Fruit fly (Drosophila melanogaster) whole organism, embryonic: ENCODE measurements around the gene RhoGAP100F.

Experiments
- ATbp ChIP-seq: fragments of 200-800 bp; sonication (Bioruptor generic); optimal IDR thresholded peaks from 2 replicates; lab custom pipeline; 2017; ENCODE audit warnings: missing biosample characterization, mild to moderate bottlenecking, missing genetic modification characterization, missing genetic modification reagents
- Abd-B ChIP-seq: fragments of 200-800 bp; sonication (Bioruptor generic); optimal IDR thresholded peaks from 2 replicates; lab custom pipeline; 2018; ENCODE audit warnings: missing biosample characterization, mild to moderate bottlenecking, missing genetic modification characterization, moderate library complexity
- B-H2 ChIP-seq: fragments of 200-800 bp; sonication (Bioruptor generic); optimal IDR thresholded peaks from 2 replicates; lab custom pipeline; 2018; ENCODE audit warnings: missing biosample characterization, mild to moderate bottlenecking, missing genetic modification characterization
- Bdp1 ChIP-seq: fragments of 200-800 bp; sonication (Bioruptor generic); optimal IDR thresholded peaks from 3 replicates; lab custom pipeline; 2016; ENCODE audit warnings: missing biosample characterization, missing genetic modification characterization
- BtbVII ChIP-seq: fragments of 200-800 bp; sonication (Bioruptor generic); optimal IDR thresholded peaks from 3 replicates; lab custom pipeline; 2017; ENCODE audit warnings: missing biosample characterization, mild to moderate bottlenecking, missing genetic modification characterization
- CG1024 ChIP-seq: fragments of 200-800 bp; sonication (Bioruptor generic); IDR thresholded peaks from 2 replicates; pipeline ENCODE4 v1.3.6; 2022; ENCODE audit warnings: missing biosample characterization, missing genetic modification characterization
- CG10543 ChIP-seq: fragments of 200-800 bp; sonication (Bioruptor generic); optimal IDR thresholded peaks from 3 replicates; lab custom pipeline; 2017; ENCODE audit warnings: missing biosample characterization, mild to moderate bottlenecking, missing genetic modification characterization, moderate library complexity
- CG10959 ChIP-seq: fragments of 200-800 bp; sonication (Bioruptor generic); IDR thresholded peaks from 2 replicates; pipeline ENCODE4 v1.3.6; 2022; ENCODE audit warnings: missing biosample characterization, missing genetic modification characterization
- CG11085 ChIP-seq: fragments of 200-800 bp; sonication (Bioruptor generic); IDR thresholded peaks from 2 replicates; pipeline ENCODE4 v1.3.6; 2022; ENCODE audit warnings: missing biosample characterization, missing genetic modification characterization
- CG13775 ChIP-seq: fragments of 200-800 bp; sonication (Bioruptor generic); optimal IDR thresholded peaks from 3 replicates; lab custom pipeline; 2017; ENCODE audit warnings: missing biosample characterization, mild to moderate bottlenecking, missing genetic modification characterization
- CG13894 ChIP-seq: fragments of 200-800 bp; sonication (Bioruptor generic); optimal IDR thresholded peaks from 3 replicates; lab custom pipeline; 2018; ENCODE audit warnings: missing biosample characterization, mild to moderate bottlenecking, missing genetic modification characterization, moderate library complexity
- CG14441 ChIP-seq: fragments of 200-800 bp; sonication (Bioruptor generic); IDR thresholded peaks from 2 replicates; pipeline ENCODE4 v1.3.6; 2022; ENCODE audit warnings: missing biosample characterization, missing genetic modification characterization
- CG15514 ChIP-seq: fragments of 200-800 bp; sonication (Bioruptor generic); optimal IDR thresholded peaks from 3 replicates; lab custom pipeline; 2017; ENCODE audit warnings: missing biosample characterization, missing genetic modification characterization, mild to moderate bottlenecking, moderate library complexity, missing genetic modification reagents
- CG15696 ChIP-seq: fragments of 200-800 bp; sonication (Bioruptor generic); optimal IDR thresholded peaks from 2 replicates; lab custom pipeline; 2019; ENCODE audit warnings: missing biosample characterization, mild to moderate bottlenecking, missing genetic modification characterization, moderate library complexity
- CG1647 ChIP-seq: fragments of 200-800 bp; sonication (Bioruptor generic); optimal IDR thresholded peaks from 3 replicates; lab custom pipeline; 2016; ENCODE audit warnings: missing biosample characterization, missing genetic modification characterization
- CG30403 ChIP-seq: fragments of 200-800 bp; sonication (Bioruptor generic); optimal IDR thresholded peaks from 3 replicates; lab custom pipeline; 2016; ENCODE audit warnings: missing biosample characterization, missing genetic modification characterization
- CG31365 ChIP-seq: fragments of 200-800 bp; sonication (Bioruptor generic); optimal IDR thresholded peaks from 2 replicates; lab custom pipeline; 2018; ENCODE audit warnings: missing biosample characterization, mild to moderate bottlenecking, missing genetic modification characterization
- CG34224 ChIP-seq: fragments of 200-800 bp; sonication (Bioruptor generic); IDR thresholded peaks from 3 replicates; pipeline ENCODE4 v1.3.6; 2022; ENCODE audit warnings: missing biosample characterization, missing genetic modification characterization; ENCODE audit not compliant: partially characterized antibody
- CG4328 ChIP-seq: fragments of 200-800 bp; sonication (Bioruptor generic); optimal IDR thresholded peaks from 3 replicates; lab custom pipeline; 2017; ENCODE audit warnings: missing biosample characterization, missing genetic modification reagents, missing genetic modification characterization
- CG5245 ChIP-seq: fragments of 200-800 bp; sonication (Bioruptor generic); optimal IDR thresholded peaks from 3 replicates; lab custom pipeline; 2016; ENCODE audit warnings: missing biosample characterization, missing genetic modification characterization
- CG8388 ChIP-seq: fragments of 200-800 bp; sonication (Bioruptor generic); optimal IDR thresholded peaks from 2 replicates; lab custom pipeline; 2019; ENCODE audit warnings: missing biosample characterization, mild to moderate bottlenecking, missing genetic modification characterization, moderate library complexity
- CG9817 ChIP-seq: fragments of 200-800 bp; sonication (Bioruptor generic); optimal IDR thresholded peaks from 2 replicates; lab custom pipeline; 2018; ENCODE audit warnings: missing biosample characterization, mild to moderate bottlenecking, missing genetic modification characterization, moderate library complexity
- CTCF ChIP-seq: fragments of 200-800 bp; sonication (Bioruptor generic); optimal IDR thresholded peaks from 2 replicates; lab custom pipeline; 2017; ENCODE audit warnings: missing biosample characterization, mild to moderate bottlenecking, missing genetic modification characterization, moderate library complexity
- Dbx ChIP-seq: fragments of 200-800 bp; sonication (Bioruptor generic); IDR thresholded peaks from 3 replicates; pipeline ENCODE4 v1.3.6; 2022; ENCODE audit warnings: missing biosample characterization, missing genetic modification characterization
- Dll ChIP-seq: fragments of 200-800 bp; sonication (Bioruptor generic); IDR thresholded peaks from 4 replicates; pipeline ENCODE4 v1.3.6; 2022; ENCODE audit warnings: missing biosample characterization, missing genetic modification characterization; ENCODE audit not compliant: partially characterized antibody
- Doc3 ChIP-seq: fragments of 200-800 bp; sonication (Bioruptor generic); IDR thresholded peaks from 3 replicates; pipeline ENCODE4 v1.3.6; 2022; ENCODE audit warnings: missing biosample characterization, missing genetic modification characterization; ENCODE audit not compliant: partially characterized antibody
- E2f2 ChIP-seq: fragments of 200-800 bp; sonication (Bioruptor generic); IDR thresholded peaks from 2 replicates; pipeline ENCODE4 v1.3.6; 2022; ENCODE audit warnings: missing biosample characterization, missing genetic modification characterization
- Fer1 ChIP-seq: fragments of 200-800 bp; sonication (Bioruptor generic); optimal IDR thresholded peaks from 2 replicates; lab custom pipeline; 2017; ENCODE audit warnings: missing biosample characterization, mild to moderate bottlenecking, missing genetic modification characterization
- Hr3 ChIP-seq: fragments of 200-800 bp; sonication (Bioruptor generic); optimal IDR thresholded peaks from 3 replicates; lab custom pipeline; 2016; ENCODE audit warnings: missing biosample characterization, missing genetic modification characterization
- Hr51 ChIP-seq, 2 experiments: fragments of 200-800 bp; sonication (Bioruptor generic); optimal IDR thresholded peaks; 2 replicates in 1 of 2; 3 replicates in 1 of 2; lab custom pipeline; 2016 to 2018; ENCODE audit warnings: missing biosample characterization in 2 of 2, missing genetic modification characterization in 2 of 2, mild to moderate bottlenecking in 1 of 2, moderate library complexity in 1 of 2
- Lhr ChIP-seq: fragments of 200-800 bp; sonication (Bioruptor generic); optimal IDR thresholded peaks from 3 replicates; lab custom pipeline; 2017; ENCODE audit warnings: mild to moderate bottlenecking, missing biosample characterization, missing genetic modification reagents, missing genetic modification characterization
- MESR4 ChIP-seq: fragments of 200-800 bp; sonication (Bioruptor generic); optimal IDR thresholded peaks from 2 replicates; lab custom pipeline; 2018; ENCODE audit warnings: missing biosample characterization, mild to moderate bottlenecking, missing genetic modification characterization, moderate library complexity
- MTF-1 ChIP-seq: fragments of 200-800 bp; sonication (Bioruptor generic); optimal IDR thresholded peaks from 2 replicates; lab custom pipeline; 2018; ENCODE audit warnings: missing biosample characterization, mild to moderate bottlenecking, missing genetic modification characterization, borderline replicate concordance
- Nf-YB ChIP-seq: fragments of 200-800 bp; sonication (Bioruptor generic); optimal IDR thresholded peaks from 3 replicates; lab custom pipeline; 2019; ENCODE audit warnings: missing biosample characterization, mild to moderate bottlenecking, missing genetic modification characterization, moderate library complexity
- Optix ChIP-seq: fragments of 200-800 bp; sonication (Bioruptor generic); IDR thresholded peaks from 3 replicates; pipeline ENCODE4 v1.3.6; 2022; ENCODE audit warnings: missing biosample characterization, missing genetic modification characterization
- Poxn ChIP-seq: fragments of 200-800 bp; sonication (Bioruptor generic); IDR thresholded peaks from 2 replicates; pipeline ENCODE4 v1.3.6; 2022; ENCODE audit warnings: missing biosample characterization, missing genetic modification characterization
- Rfx ChIP-seq: fragments of 200-800 bp; sonication (Bioruptor generic); IDR thresholded peaks from 2 replicates; pipeline ENCODE4 v1.3.6; 2022; ENCODE audit warnings: missing biosample characterization, missing genetic modification characterization
- Rx ChIP-seq: fragments of 200-800 bp; sonication (Bioruptor generic); IDR thresholded peaks from 2 replicates; pipeline ENCODE4 v1.3.6; 2022; ENCODE audit warnings: missing biosample characterization, missing genetic modification characterization
- Trl ChIP-seq, 3 experiments: fragments of >200 bp in 2 of 3; fragments of 200-800 bp in 1 of 3; sonication (Bioruptor generic) in 1 of 3; optimal IDR thresholded peaks; 2 replicates in 1 of 3; 3 replicates in 2 of 3; lab custom pipeline; 2016 to 2017; ENCODE audit warnings: missing biosample characterization in 1 of 3, missing genetic modification characterization in 1 of 3
- ara ChIP-seq: fragments of 200-800 bp; sonication (Bioruptor generic); IDR thresholded peaks from 2 replicates; pipeline ENCODE4 v1.3.6; 2022; ENCODE audit warnings: missing biosample characterization, missing genetic modification characterization
- ato ChIP-seq: fragments of 200-800 bp; sonication (Bioruptor generic); IDR thresholded peaks from 2 replicates; pipeline ENCODE4 v1.3.6; 2022; ENCODE audit warnings: missing biosample characterization, missing genetic modification characterization; ENCODE audit not compliant: partially characterized antibody
- bsh ChIP-seq, 2 experiments: fragments of 200-800 bp; sonication (Bioruptor generic); optimal IDR thresholded peaks; 2 replicates each; lab custom pipeline; 2017 to 2018; ENCODE audit warnings: mild to moderate bottlenecking in 2 of 2, missing biosample characterization in 2 of 2, missing genetic modification characterization in 2 of 2, moderate library complexity in 1 of 2
- chm ChIP-seq: fragments of 200-800 bp; sonication (Bioruptor generic); IDR thresholded peaks from 2 replicates; pipeline ENCODE4 v1.3.6; 2022; ENCODE audit warnings: missing biosample characterization, missing genetic modification characterization
- ftz-f1 ChIP-seq: fragments of 200-800 bp; sonication (Bioruptor generic); optimal IDR thresholded peaks from 2 replicates; lab custom pipeline; 2016; ENCODE audit warnings: missing biosample characterization, missing genetic modification characterization
- nom ChIP-seq: fragments of 200-800 bp; sonication (Bioruptor generic); optimal IDR thresholded peaks from 2 replicates; lab custom pipeline; 2017; ENCODE audit warnings: missing biosample characterization, missing genetic modification characterization, mild to moderate bottlenecking, moderate library complexity, missing genetic modification reagents
- prd ChIP-seq, 3 experiments: fragments of >200 bp in 2 of 3; fragments of 200-800 bp in 1 of 3; sonication (Bioruptor generic) in 1 of 3; optimal IDR thresholded peaks in 2 of 3; IDR thresholded peaks in 1 of 3; 2 replicates in 2 of 3; 3 replicates in 1 of 3; pipeline versions ENCODE4 v1.3.6 to Lab custom; 2017 to 2022; ENCODE audit warnings: missing biosample characterization in 1 of 3, missing genetic modification characterization in 1 of 3
- ssp ChIP-seq: fragments of 200-800 bp; sonication (Bioruptor generic); IDR thresholded peaks from 2 replicates; pipeline ENCODE4 v1.3.6; 2022; ENCODE audit warnings: missing biosample characterization, missing genetic modification characterization
- tap ChIP-seq: fragments of 200-800 bp; optimal IDR thresholded peaks from 3 replicates; lab custom pipeline; 2019; ENCODE audit warnings: missing biosample characterization, mild to moderate bottlenecking, missing genetic modification characterization, moderate library complexity
- zfh2 ChIP-seq: fragments of 200-800 bp; sonication (Bioruptor generic); optimal IDR thresholded peaks from 2 replicates; lab custom pipeline; 2016; ENCODE audit warnings: missing biosample characterization, missing genetic modification characterization

RhoGAP100F gene

DNA sequence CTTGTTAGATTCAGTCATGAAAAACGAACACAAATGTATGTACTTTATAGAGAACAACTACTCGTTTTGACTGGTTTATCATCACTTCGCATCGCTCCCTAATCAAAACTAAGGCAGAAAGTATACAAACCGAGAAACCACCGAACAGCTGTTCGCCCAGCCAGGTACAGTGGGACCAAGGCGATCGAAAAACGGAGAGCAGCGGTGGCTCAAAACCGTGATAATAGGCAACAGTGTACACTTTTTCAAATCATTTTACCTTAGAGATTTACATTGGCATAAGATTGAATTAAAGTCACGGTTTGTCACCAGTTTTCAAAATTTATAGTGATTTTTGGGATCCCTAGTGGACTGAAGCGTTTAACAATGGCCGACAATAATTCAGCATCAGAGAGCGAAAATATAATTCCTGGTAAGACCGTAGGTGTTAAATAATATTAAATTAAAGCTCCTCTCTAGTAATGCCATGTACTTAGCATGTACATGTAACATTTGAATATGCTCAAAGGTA lies 7.1 kb upstream of the RhoGAP100F start, which contains the start of the genes CG42233 and CG1971 (continued):
- TF ChIP-seq CG31365 (no peak), tap (tag; lab: Kevin White, UChicago) (no peak), chm (GFP tag; lab: Robert Waterston, UW) (no peak), Rfx (GFP tag; lab: Robert Waterston, UW) (0 out of 2 replicates have a peak, but pooled peaks have one; percentile 26), CG15514 (peak; percentile 37), CG10543 (no peak), Hr3 (peak; percentile 5), zfh2 (peak; percentile 32), Bdp1 (GFP tag; lab: Kevin White, UChicago) (no peak), CG1024 (GFP tag; lab: Robert Waterston, UW) (no peak), CG11085 (no peak), ato (GFP tag; lab: Robert Waterston, UW) (no peak), CG14441 (peak; percentile 52; the same call in 1 of the 2 replicates), CTCF (GFP tag; lab: Kevin White, UChicago) (peak; percentile 8), nom (GFP tag; lab: Kevin White, UChicago) (no peak), E2f2 (GFP tag; lab: Robert Waterston, UW) (no peak), CG10959 (GFP tag; lab: Robert Waterston, UW) (no peak), CG9817 (tag; lab: Kevin White, UChicago) (peak; percentile 3), Abd-B (GFP tag; lab: Kevin White, UChicago) (no peak), Trl (optimal IDR thresholded peaks at IDR 0.05; lab: Kevin White, UChicago) (no peak), Trl (GFP tag; optimal IDR thresholded peaks at IDR 0.05; lab: Kevin White, UChicago) (peak; percentile 3), CG30403 (no peak), MTF-1 (GFP tag; lab: Kevin White, UChicago) (no peak), MESR4 (GFP tag; lab: Kevin White, UChicago) (peak; percentile 19), ara (GFP tag; lab: Robert Waterston, UW) (no peak), CG15696 (tag; lab: Kevin White, UChicago) (no peak), bsh (GFP tag; optimal IDR thresholded peaks at IDR 0.05; lab: Kevin White, UChicago) (no peak), Poxn (GFP tag; lab: Robert Waterston, UW) (no peak), ftz-f1 (no peak), Dbx (GFP tag; lab: Robert Waterston, UW) (no peak), Rx (peak; percentile 31; the same call in 1 of the 2 replicates), B-H2 (GFP tag; lab: Kevin White, UChicago) (no peak), ATbp (GFP tag; lab: Kevin White, UChicago) (no peak), CG13894 (tag; lab: Kevin White, UChicago) (no peak), CG8388 (peak; percentile 34), Hr51 (GFP tag; optimal IDR thresholded peaks at IDR 0.05; lab: Kevin White, UChicago) (no peak), prd (optimal IDR thresholded peaks at IDR 0.05; lab: Kevin White, UChicago) (no peak), prd (GFP tag; IDR thresholded peaks at IDR 0.05; lab: Robert Waterston, UW) (peak; percentile 31; the same call in 1 of the 3 replicates), CG34224 (GFP tag; lab: Robert Waterston, UW) (no peak), Doc3 (GFP tag; lab: Robert Waterston, UW) (0 out of 3 replicates have a peak, but pooled peaks have one; percentile 21), BtbVII (GFP tag; lab: Kevin White, UChicago) (no peak), ssp (GFP tag; lab: Robert Waterston, UW) (no peak), CG5245 (GFP tag; lab: Kevin White, UChicago) (no peak), Nf-YB (no peak), CG4328 (no peak), CG13775 (GFP tag; lab: Kevin White, UChicago) (peak; percentile 26), Lhr (GFP tag; lab: Kevin White, UChicago) (no peak), Dll (GFP tag; lab: Robert Waterston, UW) (peak; percentile 48; the same call in 1 of the 4 replicates), Fer1 (GFP tag; lab: Kevin White, UChicago) (no peak), Optix (no peak), CG1647 (GFP tag; lab: Kevin White, UChicago) (peak; percentile 12)
